Worm (Caenorhabditis elegans): ENCODE data around the gene F19G12.11.

DNA sequence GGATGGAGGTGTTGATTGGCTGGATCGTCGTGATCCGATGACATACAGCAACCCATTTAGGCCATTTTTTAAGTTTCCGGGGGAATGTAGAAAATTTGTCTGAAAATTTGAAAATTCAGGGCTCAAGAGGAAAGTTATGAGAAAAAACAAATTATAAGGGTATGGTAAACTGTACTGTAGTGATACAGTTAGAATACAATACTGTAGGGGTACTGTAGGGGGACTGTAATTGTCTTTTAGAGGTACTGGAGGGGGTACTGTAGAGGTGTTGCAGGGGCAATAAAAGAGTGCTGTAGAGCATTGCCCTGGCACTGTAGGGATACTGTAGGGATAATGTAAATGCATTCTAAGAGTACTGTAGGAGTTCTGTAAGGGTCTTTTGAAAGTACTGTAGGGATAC lies 38.4 kb upstream of the F19G12.11 start, which contains the start of gene D1005.6:
- TF ChIP-seq ets-7 (tag; optimal IDR thresholded peaks at IDR 0.05) (no peak), tbx-11 (GFP tag; IDR thresholded peaks at IDR 0.05) (no peak), ama-1 (optimal IDR thresholded peaks at IDR 0.05) (no peak), flt-1 (GFP tag; IDR thresholded peaks at IDR 0.05) (no peak), hmbx-1 (tag; optimal IDR thresholded peaks at IDR 0.05) (no peak), pes-1 (GFP tag; IDR thresholded peaks at IDR 0.05) (no peak), tra-4 (tag; optimal IDR thresholded peaks at IDR 0.05) (no peak), hnd-1 (tag; optimal IDR thresholded peaks at IDR 0.05) (no peak), tbx-37 (GFP tag; conservative IDR thresholded peaks at IDR 0.05) (no peak), ceh-36 (tag; optimal IDR thresholded peaks at IDR 0.05) (no peak)
